Worm (Caenorhabditis elegans) whole organism, dauer: ENCODE measurements around the gene srz-100.

Experiments used
- unc-62 ChIP-seq: sonication (generic microtip); optimal IDR thresholded peaks from 2 replicates; lab custom pipeline; 2017; ENCODE audit warnings: missing biosample characterization, missing genetic modification reagents, missing genetic modification characterization

Gene srz-100

DNA sequence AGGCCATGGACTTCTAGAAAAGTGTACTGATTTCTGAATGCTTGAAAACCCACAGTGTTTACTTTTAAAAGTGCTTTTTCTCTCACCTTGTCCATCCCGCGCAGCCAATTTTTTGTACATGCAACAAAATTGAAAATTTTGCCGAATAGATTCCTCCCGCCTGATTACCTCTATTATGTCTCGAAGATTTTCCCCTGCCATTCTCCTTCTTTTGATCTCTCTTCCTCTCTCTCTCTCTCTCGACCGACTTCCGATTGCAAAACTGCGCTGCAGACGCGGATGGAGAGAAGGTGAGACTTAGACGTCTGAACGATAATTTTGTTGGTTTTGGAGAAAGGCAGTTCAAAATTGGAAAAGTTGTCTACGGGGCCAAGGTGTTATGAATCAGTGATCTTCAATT, 42.7 kb downstream of the srz-100 start:
- TF ChIP-seq unc-62: no peak

- TF ChIP-seq unc-62: no peak
These were observed 47.0 kb downstream of the srz-100 start for ce11 chrV:16778540-16779280.

DNA sequence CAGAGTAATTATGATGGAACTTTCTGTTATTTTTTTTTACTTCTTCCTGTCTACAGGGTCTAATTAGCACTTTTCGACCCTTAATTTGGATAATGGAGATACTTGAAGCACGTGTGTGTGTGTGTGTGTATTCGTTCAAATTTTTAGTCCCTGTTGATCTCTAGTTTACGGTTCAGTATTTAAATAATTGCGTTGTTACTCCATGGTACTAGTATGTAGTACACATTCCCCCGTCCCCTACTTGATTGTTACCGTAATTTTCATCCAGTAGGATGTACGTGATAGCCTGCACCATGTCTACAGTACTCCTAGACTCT, 47.5 kb downstream of the srz-100 start:
- no peak for TF ChIP-seq unc-62

DNA sequence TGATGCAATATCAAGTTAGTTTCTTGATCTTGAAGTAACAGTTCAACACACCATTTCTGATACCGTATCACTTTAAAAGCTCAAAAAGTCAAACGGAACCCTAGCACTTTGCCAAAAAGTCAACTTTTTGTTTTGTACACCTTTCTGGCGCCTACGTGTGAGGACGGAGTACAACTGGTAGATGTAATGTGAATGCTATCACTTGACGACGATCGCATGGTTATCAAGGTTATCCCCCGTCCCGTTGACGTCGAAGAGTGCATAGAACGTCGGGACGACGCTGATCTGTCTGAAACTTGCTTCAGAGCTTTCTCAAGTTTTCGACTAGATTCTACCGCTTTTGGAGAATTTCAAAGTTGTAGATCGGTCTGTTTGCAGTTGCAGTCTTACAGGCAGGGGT, 48.3 kb downstream of the srz-100 start:
- TF ChIP-seq unc-62: no peak

- no peak for TF ChIP-seq unc-62
These were observed 48.9 kb downstream of the srz-100 start for ce11 chrV:16780554-16780953.

ce11 chrV:16781974-16782373, 50.3 kb downstream of the srz-100 start:
- no peak for TF ChIP-seq unc-62
